Worm (Caenorhabditis elegans) whole organism, early embryonic: ENCODE data around the gene tag-209.

Experiments used
- B0310.2 ChIP-seq: sonication (generic microtip); optimal IDR thresholded peaks from 2 replicates; lab custom pipeline; 2016; ENCODE audit warnings: mild to moderate bottlenecking, missing genetic modification characterization, missing compliant biosample characterization
- aly-1 ChIP-seq: sonication (generic microtip); optimal IDR thresholded peaks from 2 replicates; lab custom pipeline; 2016; ENCODE audit warnings: missing genetic modification characterization, missing compliant biosample characterization
- ama-1 ChIP-seq: fragments of 150-350 bp; optimal IDR thresholded peaks from 2 replicates; lab custom pipeline; 2014
- ets-7 ChIP-seq: sonication (generic microtip); optimal IDR thresholded peaks from 2 replicates; lab custom pipeline; 2016; ENCODE audit warnings: missing genotype, missing genetic modification characterization, missing compliant biosample characterization
- flt-1 ChIP-seq: fragments of 200-800 bp; sonication (Bioruptor generic); IDR thresholded peaks from 2 replicates; pipeline ENCODE4 v1.3.6; 2022; ENCODE audit warnings: missing genetic modification characterization, missing compliant biosample characterization
- tbx-37 ChIP-seq: fragments of 200-800 bp; sonication (Bioruptor generic); conservative IDR thresholded peaks from 2 replicates; pipeline ENCODE4 v1.3.6; 2022; ENCODE audit warnings: missing genetic modification reagents, missing genetic modification characterization, missing compliant biosample characterization

DNA sequence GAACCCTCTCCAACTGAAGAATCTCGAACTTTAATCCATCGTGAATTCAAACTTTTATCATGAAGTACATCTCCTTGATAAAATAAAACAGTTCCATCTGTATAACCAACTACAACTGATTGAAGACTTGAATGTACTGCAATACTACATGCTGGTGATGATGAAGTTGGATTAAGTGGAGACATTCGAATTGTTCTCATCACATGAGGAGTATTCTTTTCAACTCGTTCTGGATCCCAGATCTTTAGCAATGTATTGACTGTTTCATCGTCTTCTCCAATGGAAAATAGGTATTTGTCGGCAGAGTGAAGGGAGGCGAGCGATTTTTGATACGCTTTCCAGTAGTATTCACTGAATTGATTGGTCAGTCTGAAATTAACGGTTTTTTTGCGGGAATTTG, 5.5 kb downstream of the tag-209 start:
- no peak for TF ChIP-seq ama-1 (lab: Kevin White, UChicago)
- TF ChIP-seq flt-1 (GFP tag; lab: Robert Waterston, UW) = no peak
- no peak for TF ChIP-seq aly-1 (tag; lab: Kevin White, UChicago)
- TF ChIP-seq tbx-37 (GFP tag; lab: Robert Waterston, UW) = no peak
- no peak for TF ChIP-seq B0310.2 (tag; lab: Kevin White, UChicago)
- TF ChIP-seq ets-7 (tag; lab: Kevin White, UChicago) = no peak
